Worm (Caenorhabditis elegans): ENCODE measurements around the gene M106.8.

- TF ChIP-seq mec-3 (tag; optimal IDR thresholded peaks at IDR 0.05; ENCODE audit: borderline replicate concordance) = no peak
- TF ChIP-seq hlh-15 (tag; optimal IDR thresholded peaks at IDR 0.05) = no peak
- TF ChIP-seq fkh-10 (GFP tag; optimal IDR thresholded peaks at IDR 0.05) = no peak
- no peak for TF ChIP-seq pha-4 (tag; optimal IDR thresholded peaks at IDR 0.05)
- TF ChIP-seq nhr-11 (tag; optimal IDR thresholded peaks at IDR 0.05) = no peak
- no peak for TF ChIP-seq lin-11 (tag; optimal IDR thresholded peaks at IDR 0.05)
- no peak for TF ChIP-seq hlh-8 (tag; optimal IDR thresholded peaks at IDR 0.05)
- TF ChIP-seq elt-2 (tag; optimal IDR thresholded peaks at IDR 0.05) = no peak
These were observed 23.8 kb upstream of the M106.8 start for ce11 chrII:10867219-10867618.

Data from whole organism, late embryonic.